Fruit fly (Drosophila melanogaster) whole organism, embryonic: ENCODE measurements around the gene CG2865.
A peak's percentile ranks its signal among the peaks of the same experiment; 100 is the strongest.

Experiments used
- Atf6 ChIP-seq: fragments of 200-800 bp; sonication (Bioruptor generic); IDR thresholded peaks from 2 replicates; pipeline ENCODE4 v1.3.6; 2022; ENCODE audit warnings: missing biosample characterization, missing genetic modification characterization
- Bgb ChIP-seq: fragments of 200-800 bp; sonication (Bioruptor generic); IDR thresholded peaks from 2 replicates; pipeline ENCODE4 v1.3.6; 2022; ENCODE audit warnings: missing biosample characterization, missing genetic modification characterization; ENCODE audit not compliant: partially characterized antibody
- BtbVII ChIP-seq: fragments of 200-800 bp; sonication (Bioruptor generic); optimal IDR thresholded peaks from 3 replicates; lab custom pipeline; 2017; ENCODE audit warnings: missing biosample characterization, mild to moderate bottlenecking, missing genetic modification characterization
- CG10321 ChIP-seq: fragments of 200-800 bp; sonication (Bioruptor generic); IDR thresholded peaks from 2 replicates; pipeline ENCODE4 v1.3.6; 2022; ENCODE audit warnings: missing biosample characterization, missing genetic modification characterization
- CG10543 ChIP-seq: fragments of 200-800 bp; sonication (Bioruptor generic); optimal IDR thresholded peaks from 3 replicates; lab custom pipeline; 2017; ENCODE audit warnings: missing biosample characterization, mild to moderate bottlenecking, missing genetic modification characterization, moderate library complexity
- CG11504 ChIP-seq: fragments of 200-800 bp; sonication (Bioruptor generic); optimal IDR thresholded peaks from 3 replicates; lab custom pipeline; 2019; ENCODE audit warnings: missing biosample characterization, mild to moderate bottlenecking, missing genetic modification characterization, moderate library complexity
- CG11696 ChIP-seq: fragments of 200-800 bp; sonication (Bioruptor generic); IDR thresholded peaks from 2 replicates; pipeline ENCODE4 v1.3.6; 2022; ENCODE audit warnings: missing biosample characterization, missing genetic modification characterization
- CG14014 ChIP-seq: fragments of 200-800 bp; sonication (Bioruptor generic); IDR thresholded peaks from 2 replicates; pipeline ENCODE4 v1.3.6; 2022; ENCODE audit warnings: missing biosample characterization, missing genetic modification characterization
- CG15696 ChIP-seq: fragments of 200-800 bp; sonication (Bioruptor generic); optimal IDR thresholded peaks from 2 replicates; lab custom pipeline; 2019; ENCODE audit warnings: missing biosample characterization, mild to moderate bottlenecking, missing genetic modification characterization, moderate library complexity
- CG18262 ChIP-seq: fragments of 200-800 bp; optimal IDR thresholded peaks from 3 replicates; lab custom pipeline; 2019; ENCODE audit warnings: missing biosample characterization, mild to moderate bottlenecking, missing genetic modification characterization, moderate library complexity
- CG18764 ChIP-seq: fragments of 200-800 bp; sonication (Bioruptor generic); optimal IDR thresholded peaks from 3 replicates; lab custom pipeline; 2016; ENCODE audit warnings: missing biosample characterization, missing genetic modification characterization
- CG6272 ChIP-seq: fragments of 200-800 bp; sonication (Bioruptor generic); IDR thresholded peaks from 2 replicates; pipeline ENCODE4 v1.3.6; 2022; ENCODE audit warnings: missing biosample characterization, missing genetic modification characterization
- CG6689 ChIP-seq: fragments of 200-800 bp; sonication (Bioruptor generic); IDR thresholded peaks from 2 replicates; pipeline ENCODE4 v1.3.6; 2022; ENCODE audit warnings: missing biosample characterization, missing genetic modification characterization
- CG7786 ChIP-seq: fragments of 200-800 bp; sonication (Bioruptor generic); optimal IDR thresholded peaks from 2 replicates; lab custom pipeline; 2016; ENCODE audit warnings: missing biosample characterization, missing genetic modification characterization
- CG8290 ChIP-seq, 3 experiments: fragments of 200-800 bp; sonication (Bioruptor generic); optimal IDR thresholded peaks; 2 replicates each; lab custom pipeline; 2016 to 2019; ENCODE audit warnings: missing biosample characterization in 3 of 3, missing genetic modification characterization in 3 of 3, mild to moderate bottlenecking in 2 of 3, moderate library complexity in 1 of 3
- Dip3 ChIP-seq: fragments of 200-800 bp; sonication (Bioruptor generic); optimal IDR thresholded peaks from 3 replicates; lab custom pipeline; 2016; ENCODE audit warnings: missing biosample characterization, missing genetic modification characterization
- Dref ChIP-seq: fragments of 200-800 bp; sonication (Bioruptor generic); IDR thresholded peaks from 2 replicates; pipeline ENCODE4 v1.3.6; 2022; ENCODE audit warnings: missing biosample characterization, missing genetic modification characterization
- H15 ChIP-seq: fragments of 200-800 bp; sonication (Bioruptor generic); IDR thresholded peaks from 3 replicates; pipeline ENCODE4 v1.3.6; 2022; ENCODE audit warnings: missing biosample characterization, missing genetic modification characterization
- HHEX ChIP-seq: fragments of 200-800 bp; sonication (Bioruptor generic); optimal IDR thresholded peaks from 3 replicates; lab custom pipeline; 2017; ENCODE audit warnings: missing biosample characterization, mild to moderate bottlenecking, missing genetic modification characterization, missing genetic modification reagents
- Jarid2 ChIP-seq: fragments of 200-800 bp; sonication (Bioruptor generic); optimal IDR thresholded peaks from 3 replicates; lab custom pipeline; 2017; ENCODE audit warnings: mild to moderate bottlenecking, missing biosample characterization, missing genetic modification reagents, missing genetic modification characterization
- MBD-R2 ChIP-seq: fragments of 200-800 bp; sonication (Bioruptor generic); IDR thresholded peaks from 2 replicates; pipeline ENCODE4 v1.3.6; 2022; ENCODE audit warnings: missing biosample characterization, missing genetic modification characterization
- Med ChIP-seq: fragments of 200-800 bp; sonication (Bioruptor generic); peaks from one replicate; lab custom pipeline; 2016; ENCODE audit warnings: missing biosample characterization, missing genetic modification characterization, mild to moderate bottlenecking, inconsistent platforms, moderate library complexity
- Meics ChIP-seq: fragments of 200-800 bp; sonication (Bioruptor generic); optimal IDR thresholded peaks from 2 replicates; lab custom pipeline; 2017; ENCODE audit warnings: missing biosample characterization, mild to moderate bottlenecking, missing genetic modification characterization
- Mes4 ChIP-seq: fragments of 200-800 bp; sonication (Bioruptor generic); optimal IDR thresholded peaks from 2 replicates; lab custom pipeline; 2016; ENCODE audit warnings: missing biosample characterization, missing genetic modification characterization
- NfI ChIP-seq: fragments of 200-800 bp; sonication (Bioruptor generic); optimal IDR thresholded peaks from 3 replicates; lab custom pipeline; 2018; ENCODE audit warnings: missing biosample characterization, mild to moderate bottlenecking, missing genetic modification characterization, moderate library complexity
- Oli ChIP-seq: fragments of 200-800 bp; sonication (Bioruptor generic); optimal IDR thresholded peaks from 2 replicates; lab custom pipeline; 2018; ENCODE audit warnings: missing biosample characterization, mild to moderate bottlenecking, missing genetic modification characterization, moderate library complexity
- Side ChIP-seq: fragments of 200-800 bp; sonication (Bioruptor generic); optimal IDR thresholded peaks from 2 replicates; lab custom pipeline; 2016; ENCODE audit warnings: missing biosample characterization, missing genetic modification characterization
- abd-A ChIP-seq: fragments of 200-800 bp; sonication (Bioruptor generic); optimal IDR thresholded peaks from 3 replicates; lab custom pipeline; 2019; ENCODE audit warnings: missing biosample characterization, mild to moderate bottlenecking, missing genetic modification characterization, moderate library complexity
- aop ChIP-seq: fragments of 200-800 bp; sonication (Bioruptor generic); IDR thresholded peaks from 2 replicates; pipeline ENCODE4 v1.3.6; 2022; ENCODE audit warnings: missing biosample characterization, missing genetic modification characterization
- crol ChIP-seq: fragments of 200-800 bp; sonication (Bioruptor generic); IDR thresholded peaks from 2 replicates; pipeline ENCODE4 v1.3.6; 2022; ENCODE audit warnings: missing biosample characterization, missing genetic modification characterization
- dysf ChIP-seq: fragments of 200-800 bp; sonication (Bioruptor generic); IDR thresholded peaks from 3 replicates; pipeline ENCODE4 v1.3.6; 2022; ENCODE audit warnings: missing biosample characterization, missing genetic modification characterization
- exex ChIP-seq: fragments of 200-800 bp; sonication (Bioruptor generic); optimal IDR thresholded peaks from 4 replicates; lab custom pipeline; 2018; ENCODE audit warnings: missing biosample characterization, mild to moderate bottlenecking, missing genetic modification characterization, moderate library complexity
- ftz-f1 ChIP-seq: fragments of 200-800 bp; sonication (Bioruptor generic); optimal IDR thresholded peaks from 2 replicates; lab custom pipeline; 2016; ENCODE audit warnings: missing biosample characterization, missing genetic modification characterization
- lbe ChIP-seq: fragments of 200-800 bp; sonication (Bioruptor generic); optimal IDR thresholded peaks from 2 replicates; lab custom pipeline; 2016; ENCODE audit warnings: missing biosample characterization, mild to moderate bottlenecking, missing genetic modification characterization
- lilli ChIP-seq: fragments of 200-800 bp; sonication (Bioruptor generic); optimal IDR thresholded peaks from 3 replicates; lab custom pipeline; 2016; ENCODE audit warnings: missing biosample characterization, missing genetic modification characterization
- mirr ChIP-seq: fragments of 200-800 bp; sonication (Bioruptor generic); optimal IDR thresholded peaks from 3 replicates; lab custom pipeline; 2018; ENCODE audit warnings: missing biosample characterization, mild to moderate bottlenecking, missing genetic modification characterization
- pb ChIP-seq: fragments of 200-800 bp; sonication (Bioruptor generic); optimal IDR thresholded peaks from 3 replicates; lab custom pipeline; 2016; ENCODE audit warnings: missing biosample characterization, missing genetic modification characterization
- pros ChIP-seq: fragments of 200-800 bp; sonication (Bioruptor generic); optimal IDR thresholded peaks from 3 replicates; lab custom pipeline; 2019; ENCODE audit warnings: missing biosample characterization, mild to moderate bottlenecking, missing genetic modification characterization, moderate library complexity
- scrt ChIP-seq: fragments of 200-800 bp; sonication (Bioruptor generic); optimal IDR thresholded peaks from 2 replicates; lab custom pipeline; 2018; ENCODE audit warnings: missing biosample characterization, mild to moderate bottlenecking, missing genetic modification characterization, moderate library complexity
- sd ChIP-seq: fragments of 200-800 bp; sonication (Bioruptor generic); optimal IDR thresholded peaks from 3 replicates; lab custom pipeline; 2018; ENCODE audit warnings: missing biosample characterization, mild to moderate bottlenecking, missing genetic modification characterization, moderate library complexity
- slbo ChIP-seq: fragments of 200-800 bp; sonication (Bioruptor generic); IDR thresholded peaks from 2 replicates; pipeline ENCODE4 v1.3.6; 2022; ENCODE audit warnings: missing biosample characterization, missing genetic modification characterization
- sna ChIP-seq: fragments of 200-800 bp; sonication (Bioruptor generic); IDR thresholded peaks from 2 replicates; pipeline ENCODE4 v1.3.6; 2022; ENCODE audit warnings: missing biosample characterization, missing genetic modification characterization; ENCODE audit not compliant: partially characterized antibody
- z ChIP-seq: fragments of 200-800 bp; sonication (Bioruptor generic); IDR thresholded peaks from 3 replicates; pipeline ENCODE4 v1.3.6; 2022; ENCODE audit warnings: missing biosample characterization, missing genetic modification characterization

CG2865 gene

DNA sequence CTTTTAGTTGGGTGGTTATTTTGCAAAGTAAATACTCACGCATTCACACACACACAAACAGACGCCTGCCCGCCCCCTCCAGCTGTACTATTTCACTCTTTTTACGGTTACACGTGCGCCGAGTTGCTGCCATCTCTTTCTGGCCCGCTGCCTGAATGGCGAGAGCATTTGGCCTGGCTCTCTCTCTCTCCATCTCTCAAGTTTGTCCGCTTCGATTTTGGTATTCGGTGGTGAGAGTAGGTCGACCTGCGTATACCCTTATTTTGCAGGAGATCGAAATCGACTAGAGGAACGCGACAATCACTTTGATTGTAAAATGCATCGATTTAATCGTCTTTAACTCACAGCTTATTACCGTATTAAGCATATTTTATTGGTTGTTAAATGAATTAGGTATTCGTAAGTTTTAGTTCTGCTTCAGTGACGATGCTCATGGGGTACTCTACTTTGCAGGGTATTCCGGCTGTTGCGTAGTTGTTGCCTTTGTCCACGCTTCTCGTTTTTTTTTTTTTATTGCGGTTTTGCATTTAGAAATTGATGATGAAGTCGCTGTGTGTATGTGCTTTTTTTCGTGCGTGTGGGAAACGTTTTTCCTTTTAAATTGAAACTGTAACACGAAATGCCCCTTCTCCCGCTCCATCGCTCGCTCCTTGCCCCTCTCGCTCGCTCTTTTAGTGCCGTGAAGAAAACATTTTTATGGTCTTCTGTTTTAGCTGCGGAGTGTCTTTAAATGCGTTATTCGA, 10.7 kb upstream of the CG2865 start (continued):
- TF ChIP-seq slbo, result peak; percentile 91
- peak; percentile 94 for TF ChIP-seq lilli (GFP tag; lab: Kevin White, UChicago)
- TF ChIP-seq Dref (GFP tag; lab: Robert Waterston, UW), result no peak
- peak; percentile 89 for TF ChIP-seq CG18262
- peak; percentile 46; the same call in 1 of the 3 replicates for TF ChIP-seq H15
- TF ChIP-seq CG10321, result peak; percentile 70; the same call in 1 of the 2 replicates
- TF ChIP-seq, all 482 proteins: peak for 414

DNA sequence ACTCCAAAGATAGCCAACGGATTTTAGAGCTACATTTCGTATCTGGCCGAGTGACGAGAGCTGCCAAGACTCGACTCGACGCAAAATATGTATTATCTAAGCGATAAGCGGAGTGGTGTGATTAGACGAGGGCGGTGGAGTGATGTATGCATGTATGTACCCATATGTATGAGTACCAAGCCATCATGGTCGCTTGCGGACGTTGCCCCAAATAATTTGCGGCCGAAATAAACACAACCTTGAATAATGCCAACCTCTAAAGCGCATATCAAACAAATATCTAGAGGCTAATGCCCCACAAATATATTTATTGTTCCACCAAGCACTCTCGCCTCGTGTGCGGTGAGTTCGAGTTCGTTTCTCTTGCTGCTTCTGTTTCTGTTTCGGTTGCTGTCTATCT, 9.7 kb upstream of the CG2865 start:
- TF ChIP-seq CG14014 (GFP tag; lab: Robert Waterston, UW) (no peak), pb (GFP tag; lab: Kevin White, UChicago) (no peak), MBD-R2 (no peak), CG7786 (GFP tag; lab: Kevin White, UChicago) (no peak), ftz-f1 (GFP tag; lab: Kevin White, UChicago) (peak; percentile 70), Med (peak; percentile 73), scrt (GFP tag; lab: Kevin White, UChicago) (no peak), z (GFP tag; lab: Robert Waterston, UW) (0 out of 3 replicates have a peak, but pooled peaks have one; percentile 4), Atf6 (GFP tag; lab: Robert Waterston, UW) (no peak), Mes4 (no peak), CG11696 (0 out of 2 replicates have a peak, but pooled peaks have one; percentile 18), Oli (tag; lab: Kevin White, UChicago) (no peak), CG6272 (GFP tag; lab: Robert Waterston, UW) (no peak), Jarid2 (GFP tag; lab: Kevin White, UChicago) (no peak), dysf (GFP tag; lab: Robert Waterston, UW) (no peak), CG10543 (GFP tag; lab: Kevin White, UChicago) (peak; percentile 42), CG15696 (tag; lab: Kevin White, UChicago) (no peak), aop (GFP tag; lab: Robert Waterston, UW) (no peak), HHEX (no peak), exex (tag; lab: Kevin White, UChicago) (peak; percentile 47), NfI (no peak), CG18764 (no peak), Dip3 (GFP tag; lab: Kevin White, UChicago) (no peak), CG6689 (GFP tag; lab: Robert Waterston, UW) (no peak), BtbVII (GFP tag; lab: Kevin White, UChicago) (no peak), Bgb (no peak), lbe (no peak), crol (0 out of 2 replicates have a peak, but pooled peaks have one; percentile 6), pros (GFP tag; lab: Kevin White, UChicago) (no peak), sna (GFP tag; lab: Robert Waterston, UW) (no peak), Side (GFP tag; lab: Kevin White, UChicago) (no peak), CG11504 (tag; lab: Kevin White, UChicago) (no peak), Meics (GFP tag; lab: Kevin White, UChicago) (peak; percentile 8), sd (tag; lab: Kevin White, UChicago) (peak; percentile 40), abd-A (tag; lab: Kevin White, UChicago) (no peak), CG8290 (GFP tag; optimal IDR thresholded peaks at IDR 0.05; lab: Kevin White, UChicago) (no peak), CG8290 (tag; optimal IDR thresholded peaks at IDR 0.05; lab: Kevin White, UChicago) (peak in 1 of 2 experiments; percentile 19), mirr (GFP tag; lab: Kevin White, UChicago) (peak; percentile 66)
